Fruit fly (Drosophila melanogaster) whole organism, prepupa: ENCODE results near the gene RpS29.

Source experiments
- CG10631 ChIP-seq: fragments of 200-800 bp; sonication (Bioruptor generic); optimal IDR thresholded peaks from 2 replicates; lab custom pipeline; 2016; ENCODE audit warnings: missing biosample characterization, missing genetic modification characterization
- CG32006 ChIP-seq: fragments of 200-800 bp; sonication (Bioruptor generic); optimal IDR thresholded peaks from 3 replicates; lab custom pipeline; 2017; ENCODE audit warnings: missing biosample characterization, mild to moderate bottlenecking, missing genetic modification characterization
- CG6854 ChIP-seq: fragments of 200-800 bp; sonication (Bioruptor generic); optimal IDR thresholded peaks from 2 replicates; lab custom pipeline; 2017; ENCODE audit warnings: missing biosample characterization, mild to moderate bottlenecking, missing genetic modification characterization
- CG8119 ChIP-seq: fragments of 200-800 bp; sonication (Bioruptor generic); IDR thresholded peaks from 3 replicates; pipeline ENCODE4 v1.3.6; 2022; ENCODE audit warnings: missing biosample characterization, missing genetic modification characterization
- Sox102F ChIP-seq: fragments of 200-800 bp; sonication (Bioruptor generic); optimal IDR thresholded peaks from 2 replicates; lab custom pipeline; 2016; ENCODE audit warnings: missing biosample characterization, mild to moderate bottlenecking, missing genetic modification characterization
- esn ChIP-seq: fragments of 200-800 bp; sonication (Bioruptor generic); optimal IDR thresholded peaks from 2 replicates; lab custom pipeline; 2016; ENCODE audit warnings: missing biosample characterization, mild to moderate bottlenecking, missing genetic modification characterization, moderate library complexity
- salr ChIP-seq, 2 experiments: fragments of 200-800 bp; sonication (Bioruptor generic); optimal IDR thresholded peaks; 3 replicates each; lab custom pipeline; 2016 to 2018; ENCODE audit warnings: missing biosample characterization in 2 of 2, missing genetic modification characterization in 2 of 2, mild to moderate bottlenecking in 1 of 2

dm6 chr3R:9779764-9780163 lies 1.9 kb downstream of the RpS29 start, which contains the start of gene CG12947:
- TF ChIP-seq CG32006 (GFP tag; lab: Kevin White, UChicago) (no peak), CG10631 (no peak), CG8119 (GFP tag; lab: Robert Waterston, UW) (no peak), salr (GFP tag; optimal IDR thresholded peaks at IDR 0.05; lab: Kevin White, UChicago) (no peak), esn (GFP tag; lab: Kevin White, UChicago) (no peak), Sox102F (GFP tag; lab: Kevin White, UChicago) (no peak), CG6854 (GFP tag; lab: Kevin White, UChicago) (no peak)
